Fruit fly (Drosophila melanogaster) S2 (cell line): ENCODE results near the gene RFeSP.

Experiments
- CG8478 ChIP-seq: fragments of >200 bp; optimal IDR thresholded peaks from 2 replicates; lab custom pipeline; 2018
- CTCF ChIP-seq, 2 experiments: fragments of >200 bp; optimal IDR thresholded peaks; 2 replicates each; lab custom pipeline; 2018

DNA sequence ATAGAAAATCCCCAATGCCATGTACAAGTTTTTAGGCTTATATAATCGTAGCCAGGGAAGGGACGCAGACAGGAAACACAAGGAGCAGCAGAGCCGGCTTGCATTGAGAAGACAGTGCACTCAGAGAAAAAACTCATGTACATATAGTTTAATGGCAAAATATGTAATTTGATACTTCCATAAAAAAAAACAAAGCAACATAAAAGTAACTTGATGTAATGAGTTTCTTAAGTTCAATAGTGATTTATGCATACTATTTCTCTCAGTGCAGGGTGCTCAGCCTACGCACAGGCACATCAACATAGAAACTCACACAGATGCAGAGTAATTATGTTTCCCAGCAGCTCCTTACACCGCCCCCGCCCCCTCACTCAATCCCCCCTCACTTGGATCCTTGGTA is 6.8 kb upstream of the RFeSP start:
- TF ChIP-seq CTCF (optimal IDR thresholded peaks at IDR 0.05; lab: Kevin White, UChicago), result no peak
- TF ChIP-seq CG8478 (lab: Kevin White, UChicago), result no peak
